Fruit fly (Drosophila melanogaster): ENCODE data around the gene CG2061.
A peak's percentile ranks its signal among the peaks of the same experiment; 100 is the strongest.

The CG2061 gene

DNA sequence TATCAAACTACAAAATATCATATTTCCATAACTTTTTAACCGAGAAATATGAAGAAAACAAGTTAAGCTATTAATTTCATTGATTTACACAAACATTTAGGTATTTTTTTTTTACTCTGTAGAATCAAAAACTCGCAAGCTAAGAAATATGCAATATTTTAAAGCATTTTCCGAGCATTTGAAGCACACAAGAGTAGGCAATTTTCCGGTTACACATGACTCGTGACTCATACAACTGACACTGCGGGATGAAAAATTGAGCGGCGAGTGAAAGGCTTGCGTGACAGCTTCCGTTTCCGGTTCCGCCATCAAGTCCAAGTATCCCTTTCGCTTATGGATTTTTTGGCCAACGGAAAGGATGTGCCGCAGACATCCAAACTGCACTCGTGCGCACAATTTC lies 4.9 kb upstream of the CG2061 start:
- TF ChIP-seq Sp1 (GFP tag; optimal IDR thresholded peaks at IDR 0.05) (no peak), psq (GFP tag; optimal IDR thresholded peaks at IDR 0.05) (no peak), Hr83 (GFP tag; optimal IDR thresholded peaks at IDR 0.05; ENCODE audit: poor library complexity, severe bottlenecking) (no peak), sage (GFP tag; optimal IDR thresholded peaks at IDR 0.05) (no peak), Dfd (GFP tag; optimal IDR thresholded peaks at IDR 0.05) (no peak), usp (GFP tag; optimal IDR thresholded peaks at IDR 0.05) (no peak), N (GFP tag; optimal IDR thresholded peaks at IDR 0.05) (peak; percentile 7)

- TF ChIP-seq Hr78 (GFP tag; optimal IDR thresholded peaks at IDR 0.05) (no peak), tai (GFP tag; optimal IDR thresholded peaks at IDR 0.05) (no peak), usp (GFP tag; optimal IDR thresholded peaks at IDR 0.05) (no peak), N (GFP tag; optimal IDR thresholded peaks at IDR 0.05) (no peak), CrebA (GFP tag; optimal IDR thresholded peaks at IDR 0.05; ENCODE audit: borderline replicate concordance) (no peak), brk (GFP tag; optimal IDR thresholded peaks at IDR 0.05) (no peak), HLH106 (tag; optimal IDR thresholded peaks at IDR 0.05) (peak; percentile 55), OdsH (GFP tag; optimal IDR thresholded peaks at IDR 0.05) (no peak), lola (GFP tag; optimal IDR thresholded peaks at IDR 0.05) (no peak), psq (GFP tag; optimal IDR thresholded peaks at IDR 0.05) (no peak), dl (GFP tag; optimal IDR thresholded peaks at IDR 0.05; ENCODE audit: insufficient read depth in 1 of 2, partially characterized antibody in 2 of 2) (no peak), br (GFP tag; optimal IDR thresholded peaks at IDR 0.05) (peak; percentile 22), Dif (GFP tag; optimal IDR thresholded peaks at IDR 0.05; ENCODE audit: partially characterized antibody) (no peak), ey (GFP tag; optimal IDR thresholded peaks at IDR 0.05) (peak; percentile 23), Rel (GFP tag; optimal IDR thresholded peaks at IDR 0.05) (no peak), Rel (tag; optimal IDR thresholded peaks at IDR 0.05) (peak; percentile 50), pan (optimal IDR thresholded peaks at IDR 0.05) (no peak), Mio (GFP tag; optimal IDR thresholded peaks at IDR 0.05) (no peak), h (GFP tag; optimal IDR thresholded peaks at IDR 0.05) (no peak), Abd-B (GFP tag; optimal IDR thresholded peaks at IDR 0.05) (no peak), GATAd (GFP tag; optimal IDR thresholded peaks at IDR 0.05) (no peak), Hnf4 (GFP tag; optimal IDR thresholded peaks at IDR 0.05) (no peak), fru (GFP tag; optimal IDR thresholded peaks at IDR 0.05) (peak; percentile 42), rgr (GFP tag; optimal IDR thresholded peaks at IDR 0.05) (no peak), sage (GFP tag; optimal IDR thresholded peaks at IDR 0.05) (no peak), dmrt93B (GFP tag; optimal IDR thresholded peaks at IDR 0.05) (no peak), dsf (GFP tag; optimal IDR thresholded peaks at IDR 0.05; ENCODE audit: borderline replicate concordance) (no peak), jim (GFP tag; optimal IDR thresholded peaks at IDR 0.05) (no peak), woc (GFP tag; optimal IDR thresholded peaks at IDR 0.05) (peak; percentile 3), sv (GFP tag; optimal IDR thresholded peaks at IDR 0.05) (no peak), foxo (GFP tag; optimal IDR thresholded peaks at IDR 0.05) (no peak), Vsx2 (GFP tag; optimal IDR thresholded peaks at IDR 0.05; ENCODE audit: partially characterized antibody) (no peak), Jra (GFP tag; optimal IDR thresholded peaks at IDR 0.05) (no peak), Myc (optimal IDR thresholded peaks at IDR 0.05) (no peak), Sp1 (GFP tag; optimal IDR thresholded peaks at IDR 0.05) (peak; percentile 34), CG32264 (GFP tag; optimal IDR thresholded peaks at IDR 0.05) (no peak), Hr83 (GFP tag; optimal IDR thresholded peaks at IDR 0.05; ENCODE audit: poor library complexity, severe bottlenecking) (no peak), CG9705 (GFP tag; optimal IDR thresholded peaks at IDR 0.05) (no peak), Dfd (GFP tag; optimal IDR thresholded peaks at IDR 0.05) (no peak)
These were observed 3.4 kb upstream of the CG2061 start, which contains the start of gene Vago for dm6 chrX:11088778-11089340. Gene Vago (plus strand): TSS chrX:11089290.

dm6 chrX:11090161-11090560 lies 2.1 kb upstream of the CG2061 start, which contains the start of gene CG2076:
Gene CG2076 (plus strand): TSS chrX:11090210.
- TF ChIP-seq Jra (GFP tag; optimal IDR thresholded peaks at IDR 0.05) (no peak), dmrt93B (GFP tag; optimal IDR thresholded peaks at IDR 0.05) (no peak), Dfd (GFP tag; optimal IDR thresholded peaks at IDR 0.05) (no peak), GATAd (GFP tag; optimal IDR thresholded peaks at IDR 0.05) (no peak), Dif (GFP tag; optimal IDR thresholded peaks at IDR 0.05; ENCODE audit: partially characterized antibody) (no peak), tai (GFP tag; optimal IDR thresholded peaks at IDR 0.05) (no peak), dsf (GFP tag; optimal IDR thresholded peaks at IDR 0.05; ENCODE audit: borderline replicate concordance) (no peak), Vsx2 (GFP tag; optimal IDR thresholded peaks at IDR 0.05; ENCODE audit: partially characterized antibody) (no peak), Abd-B (GFP tag; optimal IDR thresholded peaks at IDR 0.05) (no peak), pan (optimal IDR thresholded peaks at IDR 0.05) (no peak), dl (GFP tag; optimal IDR thresholded peaks at IDR 0.05; ENCODE audit: insufficient read depth in 1 of 2, partially characterized antibody in 2 of 2) (no peak), Sp1 (GFP tag; optimal IDR thresholded peaks at IDR 0.05) (no peak), br (GFP tag; optimal IDR thresholded peaks at IDR 0.05) (no peak), fru (GFP tag; optimal IDR thresholded peaks at IDR 0.05) (no peak), jim (GFP tag; optimal IDR thresholded peaks at IDR 0.05) (no peak), CrebA (GFP tag; optimal IDR thresholded peaks at IDR 0.05; ENCODE audit: borderline replicate concordance) (no peak), h (GFP tag; optimal IDR thresholded peaks at IDR 0.05) (no peak), Mio (GFP tag; optimal IDR thresholded peaks at IDR 0.05) (no peak), lola (GFP tag; optimal IDR thresholded peaks at IDR 0.05) (no peak)

All from whole organism, wandering third instar larva.